Worm (Caenorhabditis elegans) whole organism, L4 larva: Measurements from ENCODE around the gene col-163.

ENCODE experiments used
- F10B5.3 ChIP-seq: sonication (generic microtip); optimal IDR thresholded peaks from 2 replicates; lab custom pipeline; 2016; ENCODE audit warnings: mild to moderate bottlenecking, missing genetic modification characterization, missing compliant biosample characterization
- R02D3.7 ChIP-seq: fragments of 150-350 bp; sonication (generic microtip); optimal IDR thresholded peaks from 3 replicates; lab custom pipeline; 2014; ENCODE audit warnings: missing biosample characterization, missing genetic modification characterization
- Y48G9A.11 ChIP-seq: fragments of 200-800 bp; sonication (Bioruptor generic); IDR thresholded peaks from 2 replicates; pipeline ENCODE4 v1.3.6; 2022; ENCODE audit warnings: missing genetic modification reagents, missing genetic modification characterization, missing compliant biosample characterization
- Y75B8A.6 ChIP-seq: fragments of 200-800 bp; sonication (Bioruptor generic); IDR thresholded peaks from 2 replicates; pipeline ENCODE4 v1.3.6; 2022; ENCODE audit warnings: missing genetic modification reagents, missing genetic modification characterization, missing compliant biosample characterization
- aly-2 ChIP-seq: sonication (generic microtip); optimal IDR thresholded peaks from 2 replicates; lab custom pipeline; 2018; ENCODE audit warnings: missing biosample characterization, missing genetic modification characterization
- attf-4 ChIP-seq: sonication (generic microtip); optimal IDR thresholded peaks from 3 replicates; lab custom pipeline; 2017; ENCODE audit warnings: missing biosample characterization, missing genetic modification characterization
- ceh-20 ChIP-seq: fragments of 200-800 bp; sonication (Bioruptor generic); IDR thresholded peaks from 2 replicates; pipeline ENCODE4 v1.3.6; 2022; ENCODE audit warnings: missing genetic modification reagents, missing genetic modification characterization, missing compliant biosample characterization
- cey-2 ChIP-seq: sonication (generic microtip); optimal IDR thresholded peaks from 3 replicates; lab custom pipeline; 2017; ENCODE audit warnings: missing genetic modification characterization, mild to moderate bottlenecking, missing compliant biosample characterization, antibody characterized with exemption, borderline replicate concordance; ENCODE audit not compliant: insufficient read depth
- daf-19 ChIP-seq: fragments of 200-800 bp; sonication (Bioruptor generic); conservative IDR thresholded peaks from 2 replicates; pipeline ENCODE4 v1.3.6; 2022; ENCODE audit warnings: missing genetic modification characterization, missing compliant biosample characterization
- dmd-8 ChIP-seq: fragments of 200-800 bp; sonication (Bioruptor generic); IDR thresholded peaks from 2 replicates; pipeline ENCODE4 v1.3.6; 2022; ENCODE audit warnings: missing genetic modification characterization, missing compliant biosample characterization
- egl-27 ChIP-seq: sonication (generic microtip); optimal IDR thresholded peaks from 3 replicates; lab custom pipeline; 2017; ENCODE audit warnings: missing biosample characterization, missing genetic modification reagents, missing genetic modification characterization
- egl-43 ChIP-seq: fragments of 200-800 bp; sonication (Bioruptor generic); IDR thresholded peaks from 2 replicates; pipeline ENCODE4 v1.3.6; 2022; ENCODE audit warnings: missing genetic modification reagents, missing genetic modification characterization, missing compliant biosample characterization
- fkh-10 ChIP-seq: fragments of 150-350 bp; optimal IDR thresholded peaks from 2 replicates; lab custom pipeline; 2014; ENCODE audit warnings: missing biosample characterization, missing genetic modification reagents, missing genetic modification characterization
- fos-1 ChIP-seq: fragments of 150-350 bp; optimal IDR thresholded peaks from 2 replicates; lab custom pipeline; 2014; ENCODE audit warnings: missing biosample characterization, missing genetic modification characterization
- hlh-11 ChIP-seq: fragments of 200-800 bp; sonication (Bioruptor generic); optimal IDR thresholded peaks from 2 replicates; lab custom pipeline; 2018; ENCODE audit warnings: mild to moderate bottlenecking, missing genetic modification characterization, missing compliant biosample characterization
- hlh-30 ChIP-seq: sonication (generic microtip); optimal IDR thresholded peaks from 2 replicates; lab custom pipeline; 2017; ENCODE audit warnings: antibody characterized with exemption, mild to moderate bottlenecking, missing genetic modification characterization, missing compliant biosample characterization; ENCODE audit not compliant: insufficient read depth
- hmg-1.1 ChIP-seq: fragments of 200-800 bp; sonication (Bioruptor generic); IDR thresholded peaks from 2 replicates; pipeline ENCODE4 v1.3.6; 2022; ENCODE audit warnings: missing genetic modification reagents, missing genetic modification characterization, missing compliant biosample characterization
- lim-7 ChIP-seq: fragments of 200-800 bp; sonication (Bioruptor generic); IDR thresholded peaks from 2 replicates; pipeline ENCODE4 v1.3.6; 2022; ENCODE audit warnings: missing genetic modification characterization, missing compliant biosample characterization
- lin-15B ChIP-seq: fragments of 150-350 bp; sonication (generic microtip); optimal IDR thresholded peaks from 3 replicates; lab custom pipeline; 2014; ENCODE audit warnings: missing biosample characterization, missing genetic modification characterization
- lir-3 ChIP-seq: sonication (generic microtip); optimal IDR thresholded peaks from 2 replicates; lab custom pipeline; 2016; ENCODE audit warnings: mild to moderate bottlenecking, missing genetic modification characterization, missing compliant biosample characterization
- madf-9 ChIP-seq: fragments of 200-800 bp; sonication (Bioruptor generic); conservative IDR thresholded peaks from 2 replicates; pipeline ENCODE4 v1.3.6; 2022; ENCODE audit warnings: missing genetic modification reagents, missing genetic modification characterization, missing compliant biosample characterization
- mxl-2 ChIP-seq: fragments of 200-800 bp; sonication (Bioruptor generic); conservative IDR thresholded peaks from 2 replicates; pipeline ENCODE4 v1.3.6; 2022; ENCODE audit warnings: missing genetic modification reagents, missing genetic modification characterization, missing compliant biosample characterization
- mxl-3 ChIP-seq: fragments of 200-800 bp; sonication (Bioruptor generic); optimal IDR thresholded peaks from 2 replicates; lab custom pipeline; 2018; ENCODE audit warnings: mild to moderate bottlenecking, missing genetic modification characterization, missing compliant biosample characterization
- nhr-25 ChIP-seq: sonication (generic microtip); optimal IDR thresholded peaks from 2 replicates; lab custom pipeline; 2017; ENCODE audit warnings: missing genetic modification characterization, mild to moderate bottlenecking, missing compliant biosample characterization, antibody characterized with exemption, moderate library complexity, borderline replicate concordance; ENCODE audit not compliant: insufficient read depth
- nhr-28 ChIP-seq: fragments of 150-350 bp; optimal IDR thresholded peaks from 2 replicates; lab custom pipeline; 2014; ENCODE audit warnings: missing biosample characterization, missing genetic modification characterization
- nhr-42 ChIP-seq: fragments of 200-800 bp; sonication (Bioruptor generic); IDR thresholded peaks from 2 replicates; pipeline ENCODE4 v1.3.6; 2022; ENCODE audit warnings: missing genetic modification characterization, missing compliant biosample characterization
- nhr-6 ChIP-seq: fragments of 150-350 bp; optimal IDR thresholded peaks from 2 replicates; lab custom pipeline; 2014; ENCODE audit warnings: missing biosample characterization, missing genetic modification characterization
- pqm-1 ChIP-seq: sonication (generic microtip); optimal IDR thresholded peaks from 2 replicates; lab custom pipeline; 2017; ENCODE audit warnings: missing biosample characterization, missing genetic modification characterization
- sdz-12 ChIP-seq: fragments of 200-800 bp; sonication (Bioruptor generic); optimal IDR thresholded peaks from 2 replicates; lab custom pipeline; 2018; ENCODE audit warnings: mild to moderate bottlenecking, missing genetic modification characterization, missing compliant biosample characterization
- spr-1 ChIP-seq: sonication (generic microtip); optimal IDR thresholded peaks from 2 replicates; lab custom pipeline; 2016; ENCODE audit warnings: mild to moderate bottlenecking, missing genetic modification characterization, missing compliant biosample characterization
- tag-97 ChIP-seq: fragments of 200-800 bp; sonication (Bioruptor generic); IDR thresholded peaks from 2 replicates; pipeline ENCODE4 v1.3.6; 2022; ENCODE audit warnings: missing genetic modification characterization, missing compliant biosample characterization
- unc-62 ChIP-seq, 3 experiments: fragments of 150-350 bp in 1 of 3; sonication (generic microtip); optimal IDR thresholded peaks in 2 of 3; peaks in 1 of 3; 1 replicate in 1 of 3; 2 replicates in 2 of 3; lab custom pipeline; 2014 to 2017; ENCODE audit warnings: missing biosample characterization in 3 of 3, missing genetic modification characterization in 3 of 3, missing genetic modification reagents in 3 of 3, missing genotype in 1 of 3
- ztf-11 ChIP-seq: fragments of 150-350 bp; optimal IDR thresholded peaks from 2 replicates; lab custom pipeline; 2014; ENCODE audit warnings: missing biosample characterization, missing genetic modification characterization

Gene col-163

ce11 chrV:20641896-20642295, 42.0 kb downstream of the col-163 start, which contains the start of gene srxa-15:
srxa-15 (plus strand) TSS chrV:20642196.
- TF ChIP-seq attf-4 (tag; lab: Kevin White, UChicago): no peak
- TF ChIP-seq ceh-20 (GFP tag; lab: Robert Waterston, UW): no peak
- TF ChIP-seq unc-62 (GFP tag; optimal IDR thresholded peaks at IDR 0.05 in 1 of 2; lab: Kevin White, UChicago): no peak
- no peak for TF ChIP-seq unc-62 (tag; optimal IDR thresholded peaks at IDR 0.05; lab: Kevin White, UChicago)
- TF ChIP-seq Y75B8A.6 (GFP tag; lab: Robert Waterston, UW): no peak
- TF ChIP-seq nhr-6 (tag; lab: Kevin White, UChicago): no peak
- no peak for TF ChIP-seq tag-97 (GFP tag; lab: Robert Waterston, UW)
- TF ChIP-seq hlh-30 (tag; lab: Kevin White, UChicago): no peak
- TF ChIP-seq egl-43 (GFP tag; lab: Robert Waterston, UW): no peak
- no peak for TF ChIP-seq egl-27 (tag; lab: Kevin White, UChicago)
- no peak for TF ChIP-seq lim-7 (GFP tag; lab: Robert Waterston, UW)

- TF ChIP-seq Y48G9A.11 (GFP tag; lab: Robert Waterston, UW): no peak
- no peak for TF ChIP-seq lin-15B (tag; lab: Kevin White, UChicago)
- TF ChIP-seq egl-43 (GFP tag; lab: Robert Waterston, UW): no peak
- TF ChIP-seq mxl-3 (GFP tag; lab: Kevin White, UChicago): no peak
- no peak for TF ChIP-seq daf-19 (GFP tag; lab: Robert Waterston, UW)
- TF ChIP-seq fos-1 (tag; lab: Kevin White, UChicago): no peak
- TF ChIP-seq nhr-25 (tag; lab: Kevin White, UChicago): no peak
- no peak for TF ChIP-seq spr-1 (tag; lab: Kevin White, UChicago)
- no peak for TF ChIP-seq lir-3 (tag; lab: Kevin White, UChicago)
- no peak for TF ChIP-seq R02D3.7 (tag; lab: Kevin White, UChicago)
- no peak for TF ChIP-seq sdz-12 (GFP tag; lab: Kevin White, UChicago)
- no peak for TF ChIP-seq hmg-1.1 (GFP tag; lab: Robert Waterston, UW)
- TF ChIP-seq nhr-42 (GFP tag; lab: Robert Waterston, UW): no peak
Observed at ce11 chrV:20645479-20645878, 45.6 kb downstream of the col-163 start.

ce11 chrV:20648868-20649267, 49.0 kb downstream of the col-163 start:
- TF ChIP-seq hmg-1.1 (GFP tag; lab: Robert Waterston, UW) (peak; percentile 22; the same call in 1 of the 2 replicates), cey-2 (peak; percentile 32), F10B5.3 (tag; lab: Kevin White, UChicago) (no peak), fos-1 (tag; lab: Kevin White, UChicago) (no peak), dmd-8 (GFP tag; lab: Robert Waterston, UW) (no peak), ztf-11 (tag; lab: Kevin White, UChicago) (no peak), mxl-3 (GFP tag; lab: Kevin White, UChicago) (peak; percentile 7), ceh-20 (GFP tag; lab: Robert Waterston, UW) (no peak), mxl-2 (no peak), nhr-28 (peak; percentile 68), hlh-11 (tag; lab: Kevin White, UChicago) (peak; percentile 31), daf-19 (GFP tag; lab: Robert Waterston, UW) (no peak), hlh-30 (tag; lab: Kevin White, UChicago) (peak; percentile 19)
- TF ChIP-seq, all 104 proteins: peak for 6

- no peak for TF ChIP-seq hlh-11 (tag; lab: Kevin White, UChicago)
- no peak for TF ChIP-seq Y48G9A.11 (GFP tag; lab: Robert Waterston, UW)
- TF ChIP-seq pqm-1 (tag; lab: Kevin White, UChicago): no peak
- TF ChIP-seq spr-1 (tag; lab: Kevin White, UChicago): no peak
- TF ChIP-seq madf-9 (GFP tag; lab: Robert Waterston, UW): no peak
- peak; percentile 14 for TF ChIP-seq fkh-10 (GFP tag; lab: Kevin White, UChicago)
- TF ChIP-seq aly-2 (tag; lab: Kevin White, UChicago): no peak
- TF ChIP-seq egl-27 (tag; lab: Kevin White, UChicago): no peak
Observed at ce11 chrV:20651923-20652322, 52.0 kb downstream of the col-163 start.
